Fruit fly (Drosophila melanogaster) whole organism, embryonic: Measurements from ENCODE around the gene CG8673.
A peak's percentile ranks its signal among the peaks of the same experiment; 100 is the strongest.

Source experiments
- Abd-B ChIP-seq: fragments of 200-800 bp; sonication (Bioruptor generic); optimal IDR thresholded peaks from 2 replicates; lab custom pipeline; 2018; ENCODE audit warnings: missing biosample characterization, mild to moderate bottlenecking, missing genetic modification characterization, moderate library complexity
- CG12071 ChIP-seq: fragments of 200-800 bp; sonication (Bioruptor generic); optimal IDR thresholded peaks from 3 replicates; lab custom pipeline; 2018; ENCODE audit warnings: missing biosample characterization, mild to moderate bottlenecking, missing genetic modification characterization
- CG16813 ChIP-seq: fragments of 200-800 bp; sonication (Bioruptor generic); IDR thresholded peaks from 3 replicates; pipeline ENCODE4 v1.3.6; 2022; ENCODE audit warnings: missing biosample characterization, missing genetic modification characterization; ENCODE audit not compliant: partially characterized antibody
- CG18011 ChIP-seq: fragments of 200-800 bp; sonication (Bioruptor generic); optimal IDR thresholded peaks from 2 replicates; lab custom pipeline; 2017; ENCODE audit warnings: missing biosample characterization, missing genetic modification characterization, mild to moderate bottlenecking, moderate library complexity, missing genotype
- CG18262 ChIP-seq: fragments of 200-800 bp; optimal IDR thresholded peaks from 3 replicates; lab custom pipeline; 2019; ENCODE audit warnings: missing biosample characterization, mild to moderate bottlenecking, missing genetic modification characterization, moderate library complexity
- CG18619 ChIP-seq: fragments of 200-800 bp; sonication (Bioruptor generic); optimal IDR thresholded peaks from 3 replicates; lab custom pipeline; 2017; ENCODE audit warnings: missing biosample characterization, mild to moderate bottlenecking, missing genetic modification characterization
- CG31441 ChIP-seq: fragments of 200-800 bp; sonication (Bioruptor generic); IDR thresholded peaks from 2 replicates; pipeline ENCODE4 v1.3.6; 2022; ENCODE audit warnings: missing biosample characterization, missing genetic modification characterization
- CG34376 ChIP-seq: fragments of 200-800 bp; sonication (Bioruptor generic); optimal IDR thresholded peaks from 2 replicates; lab custom pipeline; 2018; ENCODE audit warnings: missing biosample characterization, mild to moderate bottlenecking, missing genetic modification characterization
- CG4707 ChIP-seq: fragments of 200-800 bp; sonication (Bioruptor generic); optimal IDR thresholded peaks from 2 replicates; lab custom pipeline; 2018; ENCODE audit warnings: missing biosample characterization, mild to moderate bottlenecking, missing genetic modification characterization, moderate library complexity
- CG6791 ChIP-seq: fragments of 200-800 bp; sonication (Bioruptor generic); IDR thresholded peaks from 3 replicates; pipeline ENCODE4 v1.3.6; 2022; ENCODE audit warnings: missing biosample characterization, missing genetic modification characterization; ENCODE audit not compliant: partially characterized antibody
- CG7786 ChIP-seq: fragments of 200-800 bp; sonication (Bioruptor generic); optimal IDR thresholded peaks from 2 replicates; lab custom pipeline; 2016; ENCODE audit warnings: missing biosample characterization, missing genetic modification characterization
- CG8089 ChIP-seq: fragments of 200-800 bp; sonication (Bioruptor generic); optimal IDR thresholded peaks from 3 replicates; lab custom pipeline; 2016; ENCODE audit warnings: missing biosample characterization, missing genetic modification characterization
- CG9876 ChIP-seq: fragments of 200-800 bp; sonication (Bioruptor generic); optimal IDR thresholded peaks from 2 replicates; lab custom pipeline; 2016; ENCODE audit warnings: missing biosample characterization, missing genetic modification characterization
- CHES-1-like ChIP-seq: fragments of 200-800 bp; sonication (Bioruptor generic); optimal IDR thresholded peaks from 2 replicates; lab custom pipeline; 2016; ENCODE audit warnings: missing biosample characterization, missing genetic modification characterization
- CoRest ChIP-seq: fragments of 200-800 bp; sonication (Bioruptor generic); optimal IDR thresholded peaks from 3 replicates; lab custom pipeline; 2018; ENCODE audit warnings: missing biosample characterization, mild to moderate bottlenecking, missing genetic modification characterization, moderate library complexity
- Dip3 ChIP-seq: fragments of 200-800 bp; sonication (Bioruptor generic); optimal IDR thresholded peaks from 3 replicates; lab custom pipeline; 2016; ENCODE audit warnings: missing biosample characterization, missing genetic modification characterization
- Dll ChIP-seq: fragments of 200-800 bp; sonication (Bioruptor generic); IDR thresholded peaks from 4 replicates; pipeline ENCODE4 v1.3.6; 2022; ENCODE audit warnings: missing biosample characterization, missing genetic modification characterization; ENCODE audit not compliant: partially characterized antibody
- Drgx ChIP-seq: fragments of 200-800 bp; sonication (Bioruptor generic); IDR thresholded peaks from 2 replicates; pipeline ENCODE4 v1.3.6; 2022; ENCODE audit warnings: missing biosample characterization, missing genetic modification characterization
- ERR ChIP-seq: fragments of 200-800 bp; sonication (Bioruptor generic); optimal IDR thresholded peaks from 2 replicates; lab custom pipeline; 2016; ENCODE audit warnings: missing biosample characterization, missing genetic modification characterization
- Eip74EF ChIP-seq, 2 experiments: fragments of 200-800 bp in 1 of 2; fragments of >200 bp in 1 of 2; sonication (Bioruptor generic) in 1 of 2; optimal IDR thresholded peaks; 2 replicates each; lab custom pipeline; 2017 to 2019; ENCODE audit warnings: missing biosample characterization in 2 of 2, missing genetic modification characterization in 2 of 2, mild to moderate bottlenecking in 1 of 2, moderate library complexity in 1 of 2
- Gsc ChIP-seq: fragments of 200-800 bp; sonication (Bioruptor generic); IDR thresholded peaks from 2 replicates; pipeline ENCODE4 v1.3.6; 2022; ENCODE audit warnings: missing biosample characterization, missing genetic modification characterization
- Hey ChIP-seq: fragments of 200-800 bp; sonication (Bioruptor generic); optimal IDR thresholded peaks from 3 replicates; lab custom pipeline; 2018; ENCODE audit warnings: missing biosample characterization, mild to moderate bottlenecking, missing genetic modification characterization
- Hr3 ChIP-seq: fragments of 200-800 bp; sonication (Bioruptor generic); optimal IDR thresholded peaks from 3 replicates; lab custom pipeline; 2016; ENCODE audit warnings: missing biosample characterization, missing genetic modification characterization
- Lpt ChIP-seq: fragments of >200 bp; optimal IDR thresholded peaks from 2 replicates; lab custom pipeline; 2018; ENCODE audit warnings: missing biosample characterization, missing genetic modification characterization
- Mes4 ChIP-seq: fragments of 200-800 bp; sonication (Bioruptor generic); optimal IDR thresholded peaks from 2 replicates; lab custom pipeline; 2016; ENCODE audit warnings: missing biosample characterization, missing genetic modification characterization
- Neu2 ChIP-seq: fragments of 200-800 bp; sonication (Bioruptor generic); optimal IDR thresholded peaks from 3 replicates; lab custom pipeline; 2016; ENCODE audit warnings: missing biosample characterization, missing genetic modification characterization, borderline replicate concordance
- Sox102F ChIP-seq: fragments of 200-800 bp; sonication (Bioruptor generic); optimal IDR thresholded peaks from 2 replicates; lab custom pipeline; 2018; ENCODE audit warnings: missing biosample characterization, mild to moderate bottlenecking, missing genetic modification characterization, moderate library complexity
- btn ChIP-seq: fragments of 200-800 bp; sonication (Bioruptor generic); optimal IDR thresholded peaks from 2 replicates; lab custom pipeline; 2016; ENCODE audit warnings: missing biosample characterization, missing genetic modification characterization
- cad ChIP-seq: fragments of >200 bp; optimal IDR thresholded peaks from 2 replicates; lab custom pipeline; 2017; ENCODE audit warnings: missing biosample characterization, missing genetic modification characterization
- cas ChIP-seq: fragments of 200-800 bp; sonication (Bioruptor generic); IDR thresholded peaks from 2 replicates; pipeline ENCODE4 v1.3.6; 2022; ENCODE audit warnings: missing biosample characterization, missing genetic modification characterization
- caup ChIP-seq: fragments of 200-800 bp; sonication (Bioruptor generic); optimal IDR thresholded peaks from 3 replicates; lab custom pipeline; 2017; ENCODE audit warnings: missing biosample characterization, mild to moderate bottlenecking, missing genetic modification characterization, moderate library complexity; ENCODE audit not compliant: severe bottlenecking
- chif ChIP-seq, 2 experiments: fragments of 200-800 bp; sonication (Bioruptor generic); optimal IDR thresholded peaks; 3 replicates each; lab custom pipeline; 2016; ENCODE audit warnings: missing biosample characterization in 2 of 2, missing genetic modification characterization in 2 of 2
- chn ChIP-seq: fragments of 200-800 bp; sonication (Bioruptor generic); optimal IDR thresholded peaks from 2 replicates; lab custom pipeline; 2016; ENCODE audit warnings: missing biosample characterization, missing genetic modification characterization
- croc ChIP-seq: fragments of 200-800 bp; sonication (Bioruptor generic); conservative IDR thresholded peaks from 3 replicates; pipeline ENCODE4 v1.3.6; 2022; ENCODE audit warnings: missing biosample characterization, missing genetic modification characterization
- eve ChIP-seq, 2 experiments: fragments of >200 bp; optimal IDR thresholded peaks; 2 replicates each; lab custom pipeline; 2017; ENCODE audit warnings: missing biosample characterization in 2 of 2, missing genetic modification characterization in 2 of 2
- fd3F ChIP-seq: fragments of 200-800 bp; sonication (Bioruptor generic); optimal IDR thresholded peaks from 2 replicates; lab custom pipeline; 2018; ENCODE audit warnings: missing biosample characterization, mild to moderate bottlenecking, missing genetic modification characterization, moderate library complexity
- hb ChIP-seq: fragments of 200-800 bp; sonication (Bioruptor generic); IDR thresholded peaks from 3 replicates; pipeline ENCODE4 v1.3.6; 2022; ENCODE audit warnings: missing biosample characterization, missing genetic modification characterization; ENCODE audit not compliant: partially characterized antibody
- her ChIP-seq: fragments of 200-800 bp; sonication (Bioruptor generic); optimal IDR thresholded peaks from 2 replicates; lab custom pipeline; 2016; ENCODE audit warnings: missing biosample characterization, missing genetic modification characterization
- inv ChIP-seq: fragments of 200-800 bp; sonication (Bioruptor generic); IDR thresholded peaks from 2 replicates; pipeline ENCODE4 v1.3.6; 2022; ENCODE audit warnings: missing biosample characterization, missing genetic modification characterization; ENCODE audit not compliant: partially characterized antibody
- kni ChIP-seq: fragments of 200-800 bp; sonication (Bioruptor generic); optimal IDR thresholded peaks from 3 replicates; lab custom pipeline; 2017; ENCODE audit warnings: mild to moderate bottlenecking, missing biosample characterization, missing genetic modification reagents, missing genetic modification characterization
- lola ChIP-seq, 3 experiments: fragments of >200 bp in 2 of 3; fragments of 200-800 bp in 1 of 3; sonication (Bioruptor generic) in 1 of 3; optimal IDR thresholded peaks; 2 replicates each; lab custom pipeline; 2017 to 2019; ENCODE audit warnings: missing biosample characterization in 3 of 3, missing genetic modification characterization in 3 of 3, mild to moderate bottlenecking in 1 of 3, moderate library complexity in 1 of 3
- peb ChIP-seq: fragments of 200-800 bp; sonication (Bioruptor generic); IDR thresholded peaks from 2 replicates; pipeline ENCODE4 v1.3.6; 2022; ENCODE audit warnings: missing biosample characterization, missing genetic modification characterization
- pnt ChIP-seq: fragments of 200-800 bp; sonication (Bioruptor generic); optimal IDR thresholded peaks from 3 replicates; lab custom pipeline; 2016; ENCODE audit warnings: missing biosample characterization, missing genetic modification characterization
- psq ChIP-seq: fragments of 200-800 bp; sonication (Bioruptor generic); optimal IDR thresholded peaks from 2 replicates; lab custom pipeline; 2017; ENCODE audit warnings: missing biosample characterization, missing genetic modification characterization
- rib ChIP-seq: fragments of 200-800 bp; sonication (Bioruptor generic); IDR thresholded peaks from 2 replicates; pipeline ENCODE4 v1.3.6; 2022; ENCODE audit warnings: missing biosample characterization, missing genetic modification characterization
- tap ChIP-seq: fragments of 200-800 bp; optimal IDR thresholded peaks from 3 replicates; lab custom pipeline; 2019; ENCODE audit warnings: missing biosample characterization, mild to moderate bottlenecking, missing genetic modification characterization, moderate library complexity
- trh ChIP-seq: fragments of 200-800 bp; sonication (Bioruptor generic); optimal IDR thresholded peaks from 2 replicates; lab custom pipeline; 2016; ENCODE audit warnings: missing biosample characterization, missing genetic modification characterization
- tx ChIP-seq: fragments of 200-800 bp; sonication (Bioruptor generic); optimal IDR thresholded peaks from 2 replicates; lab custom pipeline; 2016; ENCODE audit warnings: missing biosample characterization, missing genetic modification characterization
- usp ChIP-seq: fragments of >200 bp; optimal IDR thresholded peaks from 2 replicates; lab custom pipeline; 2017; ENCODE audit warnings: missing biosample characterization, missing genetic modification characterization
- vfl ChIP-seq: fragments of 200-800 bp; sonication (Bioruptor generic); optimal IDR thresholded peaks from 2 replicates; lab custom pipeline; 2016; ENCODE audit warnings: missing biosample characterization, missing genetic modification characterization

Gene CG8673

dm6 chr2L:8159498-8159897 lies 35.4 kb downstream of the CG8673 start, which contains the start of the genes PAPLA1 and Rbsn-5 (continued):
- TF ChIP-seq Abd-B (GFP tag; lab: Kevin White, UChicago) (peak; percentile 96), cas (GFP tag; lab: Robert Waterston, UW) (peak; percentile 87), Dll (GFP tag; lab: Robert Waterston, UW) (peak; percentile 51; the same call in 3 of the 4 replicates), CoRest (tag; lab: Kevin White, UChicago) (peak; percentile 95), CG8089 (GFP tag; lab: Kevin White, UChicago) (peak; percentile 93), CHES-1-like (GFP tag; lab: Kevin White, UChicago) (peak; percentile 98), hb (GFP tag; lab: Robert Waterston, UW) (no peak), trh (GFP tag; lab: Kevin White, UChicago) (peak; percentile 81), CG31441 (GFP tag; lab: Robert Waterston, UW) (peak; percentile 92), lola (GFP tag; optimal IDR thresholded peaks at IDR 0.05; lab: Kevin White, UChicago) (peak in 1 of 3 experiments; percentile 87), eve (GFP tag; optimal IDR thresholded peaks at IDR 0.05; lab: Kevin White, UChicago) (no peak), Mes4 (GFP tag; lab: Kevin White, UChicago) (peak; percentile 90), Neu2 (GFP tag; lab: Kevin White, UChicago) (peak; percentile 63), CG4707 (GFP tag; lab: Kevin White, UChicago) (peak; percentile 64), CG16813 (GFP tag; lab: Robert Waterston, UW) (no peak), tap (tag; lab: Kevin White, UChicago) (peak; percentile 85), kni (GFP tag; lab: Kevin White, UChicago) (peak; percentile 69), Dip3 (GFP tag; lab: Kevin White, UChicago) (peak; percentile 97), psq (GFP tag; lab: Kevin White, UChicago) (peak; percentile 74), inv (no peak), caup (GFP tag; lab: Kevin White, UChicago) (peak; percentile 92), Hey (peak; percentile 83), usp (no peak), btn (GFP tag; lab: Kevin White, UChicago) (peak; percentile 84), chn (GFP tag; lab: Kevin White, UChicago) (peak; percentile 97), Drgx (peak; percentile 79), croc (GFP tag; lab: Robert Waterston, UW) (peak; percentile 84), Gsc (peak; percentile 60), Sox102F (GFP tag; lab: Kevin White, UChicago) (peak; percentile 95), her (GFP tag; lab: Kevin White, UChicago) (peak; percentile 92), cad (GFP tag; lab: Kevin White, UChicago) (no peak), Lpt (GFP tag; lab: Kevin White, UChicago) (no peak), CG18619 (peak; percentile 88), fd3F (peak; percentile 88), rib (GFP tag; lab: Robert Waterston, UW) (peak; percentile 82), CG12071 (GFP tag; lab: Kevin White, UChicago) (peak; percentile 82), CG34376 (peak; percentile 95), CG7786 (GFP tag; lab: Kevin White, UChicago) (peak; percentile 93), CG9876 (GFP tag; lab: Kevin White, UChicago) (peak; percentile 93), Eip74EF (GFP tag; optimal IDR thresholded peaks at IDR 0.05; lab: Kevin White, UChicago) (peak in 1 of 2 experiments; percentile 85), pnt (GFP tag; lab: Kevin White, UChicago) (peak; percentile 96), CG6791 (GFP tag; lab: Robert Waterston, UW) (no peak), ERR (GFP tag; lab: Kevin White, UChicago) (peak; percentile 90), chif (GFP tag; optimal IDR thresholded peaks at IDR 0.05; lab: Kevin White, UChicago) (peak; percentile 95), Hr3 (GFP tag; lab: Kevin White, UChicago) (peak; percentile 95), tx (GFP tag; lab: Kevin White, UChicago) (peak; percentile 95), vfl (peak; percentile 94), CG18262 (peak; percentile 90), peb (GFP tag; lab: Robert Waterston, UW) (peak; percentile 87), CG18011 (GFP tag; lab: Kevin White, UChicago) (peak; percentile 86)
